Worm (Caenorhabditis elegans): ENCODE results near the gene cut-3.

cut-3 gene

DNA sequence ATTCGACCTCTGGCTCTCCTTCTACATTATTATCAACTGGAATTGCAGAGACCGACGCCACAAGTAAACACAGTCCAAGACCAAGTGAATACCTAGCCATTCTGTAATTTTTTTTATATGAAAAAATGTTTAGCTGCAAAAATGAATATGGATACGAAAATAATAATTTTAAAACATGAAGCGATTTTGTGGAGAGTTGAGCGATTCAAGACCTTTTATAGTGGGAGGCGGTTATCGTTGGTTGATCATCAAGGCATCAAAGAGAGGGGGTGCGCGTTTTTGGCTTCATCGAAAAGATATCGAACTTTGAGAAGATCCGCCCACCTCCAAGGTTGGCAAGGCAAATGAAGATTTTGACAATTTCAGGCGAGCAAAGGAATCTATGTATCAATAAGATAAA, at the start of gene cut-3:
Gene cut-3 (minus strand): TSS at position 101 of the 400 bp plus-strand sequence.
- TF ChIP-seq ztf-29 (GFP tag; IDR thresholded peaks at IDR 0.05) (no peak), flt-1 (GFP tag; IDR thresholded peaks at IDR 0.05) (no peak), ref-1 (GFP tag; conservative IDR thresholded peaks at IDR 0.05) (no peak), cog-1 (tag; optimal IDR thresholded peaks at IDR 0.05) (no peak), T22C8.4 (GFP tag; IDR thresholded peaks at IDR 0.05) (no peak), med-1 (GFP tag; optimal IDR thresholded peaks at IDR 0.05; ENCODE audit: insufficient read depth) (no peak), klf-2 (GFP tag; conservative IDR thresholded peaks at IDR 0.05) (no peak), tab-1 (GFP tag; IDR thresholded peaks at IDR 0.05) (no peak), ztf-23 (GFP tag; IDR thresholded peaks at IDR 0.05) (no peak)

DNA sequence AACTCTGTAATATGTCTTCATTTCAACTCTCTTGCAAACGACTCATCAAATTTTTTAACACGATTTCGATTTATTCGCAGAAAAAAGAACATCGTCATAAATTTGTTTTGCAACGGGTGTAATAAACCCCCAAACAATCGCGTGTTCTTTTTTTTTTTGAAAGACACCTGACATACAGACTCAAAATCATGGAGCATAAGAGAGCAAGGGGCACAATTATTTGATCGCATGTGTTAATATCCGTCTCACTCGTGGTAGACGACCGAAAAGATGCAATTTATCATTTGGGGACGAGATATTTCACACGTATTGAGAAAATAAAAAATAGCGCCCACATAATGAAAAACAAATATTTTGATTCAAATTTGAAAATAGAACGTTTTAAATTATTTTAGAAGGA, 49.6 kb upstream of the cut-3 start:
- TF ChIP-seq cog-1 (tag; optimal IDR thresholded peaks at IDR 0.05) (no peak), ref-1 (GFP tag; conservative IDR thresholded peaks at IDR 0.05) (no peak), ztf-23 (GFP tag; IDR thresholded peaks at IDR 0.05) (no peak), klf-2 (GFP tag; conservative IDR thresholded peaks at IDR 0.05) (no peak), ztf-29 (GFP tag; IDR thresholded peaks at IDR 0.05) (no peak), tab-1 (GFP tag; IDR thresholded peaks at IDR 0.05) (no peak), flt-1 (GFP tag; IDR thresholded peaks at IDR 0.05) (no peak), T22C8.4 (GFP tag; IDR thresholded peaks at IDR 0.05) (no peak), med-1 (GFP tag; optimal IDR thresholded peaks at IDR 0.05; ENCODE audit: insufficient read depth) (no peak)

DNA sequence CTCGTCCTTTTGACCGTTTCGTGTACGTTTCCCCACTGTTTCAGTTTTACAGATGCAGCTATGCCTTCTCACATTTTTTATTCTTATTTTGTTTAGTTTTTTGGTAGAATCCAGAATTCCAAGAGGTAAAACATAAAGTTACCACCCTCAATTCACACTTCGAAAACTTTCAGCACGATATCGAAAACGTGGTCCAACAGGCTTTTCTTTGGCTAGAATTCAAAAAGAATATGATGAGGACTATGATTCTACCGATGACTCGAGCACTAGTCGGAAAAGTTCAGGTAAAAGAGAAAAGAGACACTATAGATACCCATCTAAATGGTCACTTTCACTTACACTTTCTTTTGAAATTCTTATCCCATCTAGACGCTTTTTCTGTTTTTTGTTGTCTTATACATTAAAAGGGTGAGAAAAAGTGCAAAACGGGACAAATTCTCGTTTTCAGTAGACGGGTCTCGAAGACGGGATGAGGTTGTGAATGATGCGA, 47.6 kb upstream of the cut-3 start, which contains the start of gene M05D6.9:
Gene M05D6.9 (plus strand): TSS at position 51 of the 490 bp plus-strand sequence.
- no peak for TF ChIP-seq ztf-23 (GFP tag; IDR thresholded peaks at IDR 0.05)
- no peak for TF ChIP-seq med-1 (GFP tag; optimal IDR thresholded peaks at IDR 0.05; ENCODE audit: insufficient read depth)
- TF ChIP-seq ref-1 (GFP tag; conservative IDR thresholded peaks at IDR 0.05): no peak
- no peak for TF ChIP-seq tab-1 (GFP tag; IDR thresholded peaks at IDR 0.05)
- TF ChIP-seq T22C8.4 (GFP tag; IDR thresholded peaks at IDR 0.05): no peak
- TF ChIP-seq klf-2 (GFP tag; conservative IDR thresholded peaks at IDR 0.05): no peak
- no peak for TF ChIP-seq ztf-29 (GFP tag; IDR thresholded peaks at IDR 0.05)
- TF ChIP-seq cog-1 (tag; optimal IDR thresholded peaks at IDR 0.05): no peak
- no peak for TF ChIP-seq flt-1 (GFP tag; IDR thresholded peaks at IDR 0.05)

DNA sequence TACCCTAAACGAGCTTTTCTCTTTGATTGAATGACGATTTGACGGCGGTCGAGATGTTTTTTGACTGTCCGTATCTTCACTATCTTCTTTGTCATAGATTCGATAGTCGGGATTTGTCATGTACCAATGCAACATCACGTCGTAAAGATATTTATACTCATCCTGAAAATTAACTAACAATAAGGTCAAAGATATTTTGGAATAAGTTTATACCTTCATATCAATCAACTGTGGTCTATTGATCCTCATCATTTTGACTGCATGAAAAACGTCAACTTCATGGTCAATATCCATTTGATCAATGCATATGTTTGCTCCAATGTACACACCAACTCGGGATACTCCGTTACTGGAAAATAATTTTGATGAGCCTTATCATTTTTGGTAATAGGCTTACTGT, 41.5 kb upstream of the cut-3 start:
- TF ChIP-seq ref-1 (GFP tag; conservative IDR thresholded peaks at IDR 0.05) (no peak), ztf-23 (GFP tag; IDR thresholded peaks at IDR 0.05) (no peak), ztf-29 (GFP tag; IDR thresholded peaks at IDR 0.05) (no peak), med-1 (GFP tag; optimal IDR thresholded peaks at IDR 0.05; ENCODE audit: insufficient read depth) (no peak), klf-2 (GFP tag; conservative IDR thresholded peaks at IDR 0.05) (no peak), flt-1 (GFP tag; IDR thresholded peaks at IDR 0.05) (no peak), cog-1 (tag; optimal IDR thresholded peaks at IDR 0.05) (no peak), T22C8.4 (GFP tag; IDR thresholded peaks at IDR 0.05) (no peak), tab-1 (GFP tag; IDR thresholded peaks at IDR 0.05) (no peak)

- TF ChIP-seq med-1 (GFP tag; optimal IDR thresholded peaks at IDR 0.05; ENCODE audit: insufficient read depth): no peak
- TF ChIP-seq ztf-23 (GFP tag; IDR thresholded peaks at IDR 0.05): no peak
- TF ChIP-seq klf-2 (GFP tag; conservative IDR thresholded peaks at IDR 0.05): no peak
- no peak for TF ChIP-seq ztf-29 (GFP tag; IDR thresholded peaks at IDR 0.05)
- TF ChIP-seq ref-1 (GFP tag; conservative IDR thresholded peaks at IDR 0.05): no peak
- TF ChIP-seq tab-1 (GFP tag; IDR thresholded peaks at IDR 0.05): no peak
- no peak for TF ChIP-seq flt-1 (GFP tag; IDR thresholded peaks at IDR 0.05)
- TF ChIP-seq cog-1 (tag; optimal IDR thresholded peaks at IDR 0.05): no peak
- no peak for TF ChIP-seq T22C8.4 (GFP tag; IDR thresholded peaks at IDR 0.05)
These were observed 39.0 kb upstream of the cut-3 start, which contains the start of gene gbh-2 for ce11 chrII:8485603-8486002. gbh-2 (plus strand) TSS chrII:8485879.

DNA sequence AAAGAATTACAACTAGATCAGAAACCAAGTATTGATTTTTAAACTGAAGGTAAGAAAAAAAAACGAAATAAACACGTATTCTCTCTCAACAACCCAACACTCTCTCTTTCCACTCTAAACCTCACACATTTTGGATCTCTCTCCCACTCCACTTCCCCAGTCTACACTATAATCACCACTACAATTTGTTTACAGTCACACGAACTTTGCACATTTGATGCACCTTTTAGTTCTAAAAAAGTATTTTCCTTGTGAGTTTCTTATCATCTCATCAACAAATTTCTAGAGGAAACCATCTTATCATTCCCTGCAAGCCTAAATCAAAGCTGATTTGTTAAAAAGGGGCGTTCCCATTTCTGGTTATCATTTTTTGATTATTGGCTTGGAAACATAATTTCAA, 37.9 kb upstream of the cut-3 start:
- TF ChIP-seq ztf-29 (GFP tag; IDR thresholded peaks at IDR 0.05) (no peak), flt-1 (GFP tag; IDR thresholded peaks at IDR 0.05) (no peak), cog-1 (tag; optimal IDR thresholded peaks at IDR 0.05) (no peak), med-1 (GFP tag; optimal IDR thresholded peaks at IDR 0.05; ENCODE audit: insufficient read depth) (no peak), T22C8.4 (GFP tag; IDR thresholded peaks at IDR 0.05) (no peak), klf-2 (GFP tag; conservative IDR thresholded peaks at IDR 0.05) (no peak), tab-1 (GFP tag; IDR thresholded peaks at IDR 0.05) (no peak), ztf-23 (GFP tag; IDR thresholded peaks at IDR 0.05) (no peak), ref-1 (GFP tag; conservative IDR thresholded peaks at IDR 0.05) (no peak)

DNA sequence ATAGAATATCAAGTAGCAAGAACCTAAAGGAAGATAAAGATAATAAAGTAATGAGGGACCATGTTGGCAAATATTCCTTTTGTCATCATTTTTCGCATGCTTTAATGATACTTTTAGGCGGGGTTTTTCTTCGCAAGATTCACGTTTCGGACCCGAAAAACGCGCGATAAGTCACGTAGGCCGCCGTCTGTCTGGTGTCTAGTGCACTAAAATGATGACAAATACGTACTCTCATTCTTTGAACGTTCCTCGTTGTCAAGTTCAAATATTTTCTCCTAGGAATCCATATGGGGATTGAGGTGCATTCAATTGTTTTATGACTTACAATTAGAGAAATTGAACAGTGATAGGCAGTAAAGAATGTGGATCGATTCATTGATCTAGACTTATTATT, 37.2 kb upstream of the cut-3 start, which contains the start of gene taap-1:
Gene taap-1 (minus strand): TSS at position 79 of the 394 bp plus-strand sequence.
- TF ChIP-seq ztf-29 (GFP tag; IDR thresholded peaks at IDR 0.05) (no peak), tab-1 (GFP tag; IDR thresholded peaks at IDR 0.05) (no peak), T22C8.4 (GFP tag; IDR thresholded peaks at IDR 0.05) (no peak), flt-1 (GFP tag; IDR thresholded peaks at IDR 0.05) (no peak), med-1 (GFP tag; optimal IDR thresholded peaks at IDR 0.05; ENCODE audit: insufficient read depth) (no peak), klf-2 (GFP tag; conservative IDR thresholded peaks at IDR 0.05) (no peak), ztf-23 (GFP tag; IDR thresholded peaks at IDR 0.05) (no peak), cog-1 (tag; optimal IDR thresholded peaks at IDR 0.05) (no peak), ref-1 (GFP tag; conservative IDR thresholded peaks at IDR 0.05) (no peak)

ce11 chrII:8483124-8483792, 36.6 kb upstream of the cut-3 start:
- TF ChIP-seq tab-1 (GFP tag; IDR thresholded peaks at IDR 0.05): no peak
- no peak for TF ChIP-seq cog-1 (tag; optimal IDR thresholded peaks at IDR 0.05)
- no peak for TF ChIP-seq flt-1 (GFP tag; IDR thresholded peaks at IDR 0.05)
- TF ChIP-seq ztf-29 (GFP tag; IDR thresholded peaks at IDR 0.05): no peak
- TF ChIP-seq med-1 (GFP tag; optimal IDR thresholded peaks at IDR 0.05; ENCODE audit: insufficient read depth): no peak
- TF ChIP-seq T22C8.4 (GFP tag; IDR thresholded peaks at IDR 0.05): no peak
- no peak for TF ChIP-seq ztf-23 (GFP tag; IDR thresholded peaks at IDR 0.05)
- TF ChIP-seq klf-2 (GFP tag; conservative IDR thresholded peaks at IDR 0.05): no peak
- TF ChIP-seq ref-1 (GFP tag; conservative IDR thresholded peaks at IDR 0.05): no peak

DNA sequence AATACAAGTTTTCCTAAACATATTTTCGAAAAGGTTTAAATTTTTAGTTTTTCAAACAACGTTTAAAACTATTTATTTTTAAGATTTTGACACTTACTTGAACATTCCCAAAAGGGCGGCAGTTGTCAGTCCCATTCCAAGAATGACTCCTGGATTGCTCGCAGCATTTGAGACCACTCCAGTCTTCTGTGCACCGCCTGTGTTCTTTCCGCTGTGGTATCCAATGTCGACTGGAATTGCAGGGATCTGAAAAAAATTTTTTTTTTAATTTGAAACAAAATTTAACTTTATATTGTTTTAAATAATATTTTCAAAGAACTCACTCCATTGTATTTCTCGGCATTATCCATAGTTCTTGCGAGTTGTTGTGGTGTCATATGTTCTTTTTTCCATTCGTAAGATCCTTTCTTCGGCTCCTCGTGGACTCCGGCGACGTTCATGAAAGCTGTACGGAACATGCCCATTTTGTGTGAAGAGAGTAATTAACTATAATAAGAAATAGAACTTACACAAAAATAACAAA, 35.2 kb upstream of the cut-3 start, which contains the start of gene M05D6.5:
Gene M05D6.5 (minus strand): TSS at position 473 of the 523 bp plus-strand sequence.
- TF ChIP-seq ref-1 (GFP tag; conservative IDR thresholded peaks at IDR 0.05): no peak
- TF ChIP-seq T22C8.4 (GFP tag; IDR thresholded peaks at IDR 0.05): no peak
- TF ChIP-seq ztf-29 (GFP tag; IDR thresholded peaks at IDR 0.05): no peak
- TF ChIP-seq med-1 (GFP tag; optimal IDR thresholded peaks at IDR 0.05; ENCODE audit: insufficient read depth): no peak
- no peak for TF ChIP-seq tab-1 (GFP tag; IDR thresholded peaks at IDR 0.05)
- TF ChIP-seq klf-2 (GFP tag; conservative IDR thresholded peaks at IDR 0.05): no peak
- TF ChIP-seq flt-1 (GFP tag; IDR thresholded peaks at IDR 0.05): no peak
- no peak for TF ChIP-seq ztf-23 (GFP tag; IDR thresholded peaks at IDR 0.05)
- no peak for TF ChIP-seq cog-1 (tag; optimal IDR thresholded peaks at IDR 0.05)
